Worm (Caenorhabditis elegans) whole organism, young adult: Measurements from ENCODE around the gene B0244.6.

Source experiments
- B0035.1 ChIP-seq: sonication (generic microtip); optimal IDR thresholded peaks from 2 replicates; lab custom pipeline; 2016; ENCODE audit warnings: missing genetic modification characterization, mild to moderate bottlenecking, missing compliant biosample characterization, missing genotype, missing genetic modification reagents
- D2030.7 ChIP-seq: fragments of 200-800 bp; sonication (Bioruptor generic); IDR thresholded peaks from 2 replicates; pipeline ENCODE4 v1.3.6; 2022; ENCODE audit warnings: missing genetic modification reagents, missing genetic modification characterization, missing compliant biosample characterization
- F10E7.11 ChIP-seq: sonication (generic microtip); optimal IDR thresholded peaks from 2 replicates; lab custom pipeline; 2017; ENCODE audit warnings: mild to moderate bottlenecking, missing genetic modification characterization, moderate library complexity, missing compliant biosample characterization
- F22D6.2 ChIP-seq: sonication (generic microtip); optimal IDR thresholded peaks from 2 replicates; lab custom pipeline; 2016; ENCODE audit warnings: mild to moderate bottlenecking, missing genetic modification characterization, missing compliant biosample characterization
- F33H1.4 ChIP-seq: fragments of 200-800 bp; sonication (Bioruptor generic); IDR thresholded peaks from 2 replicates; pipeline ENCODE4 v1.3.6; 2022; ENCODE audit warnings: missing genetic modification reagents, missing genetic modification characterization, missing compliant biosample characterization
- F37B4.10 ChIP-seq: fragments of 200-800 bp; sonication (Bioruptor generic); IDR thresholded peaks from 2 replicates; pipeline ENCODE4 v1.3.6; 2022; ENCODE audit warnings: missing genetic modification characterization, missing compliant biosample characterization
- K12H6.12 ChIP-seq: fragments of 200-800 bp; sonication (Bioruptor generic); optimal IDR thresholded peaks from 2 replicates; lab custom pipeline; 2018; ENCODE audit warnings: mild to moderate bottlenecking, missing genetic modification characterization, missing compliant biosample characterization
- T07F8.4 ChIP-seq: sonication (generic microtip); optimal IDR thresholded peaks from 2 replicates; lab custom pipeline; 2016; ENCODE audit warnings: mild to moderate bottlenecking, missing genetic modification characterization, moderate library complexity, missing compliant biosample characterization
- ZK185.1 ChIP-seq: sonication (generic microtip); optimal IDR thresholded peaks from 2 replicates; lab custom pipeline; 2016; ENCODE audit warnings: mild to moderate bottlenecking, missing genetic modification characterization, missing compliant biosample characterization; ENCODE audit not compliant: poor library complexity, severe bottlenecking
- ama-1 ChIP-seq, 3 experiments: fragments of 150-350 bp in 1 of 3; sonication (generic microtip) in 2 of 3; optimal IDR thresholded peaks; 2 replicates each; lab custom pipeline; 2014 to 2018; ENCODE audit warnings: missing biosample characterization in 2 of 3, missing genetic modification characterization in 2 of 3, missing genetic modification reagents in 2 of 3
- aptf-2 ChIP-seq: fragments of 200-800 bp; sonication (Bioruptor generic); conservative IDR thresholded peaks from 2 replicates; pipeline ENCODE4 v1.3.6; 2022; ENCODE audit warnings: missing genetic modification reagents, missing genetic modification characterization, missing compliant biosample characterization
- aptf-3 ChIP-seq: fragments of 200-800 bp; sonication (Bioruptor generic); IDR thresholded peaks from 2 replicates; pipeline ENCODE4 v1.3.6; 2022; ENCODE audit warnings: missing genetic modification characterization, missing compliant biosample characterization
- atf-7 ChIP-seq: sonication (generic microtip); optimal IDR thresholded peaks from 2 replicates; lab custom pipeline; 2017; ENCODE audit warnings: mild to moderate bottlenecking, missing genetic modification characterization, missing compliant biosample characterization
- attf-5 ChIP-seq: fragments of 200-800 bp; sonication (Bioruptor generic); optimal IDR thresholded peaks from 2 replicates; lab custom pipeline; 2018; ENCODE audit warnings: mild to moderate bottlenecking, missing genetic modification characterization, missing compliant biosample characterization
- bed-2 ChIP-seq: fragments of 200-800 bp; sonication (Bioruptor generic); IDR thresholded peaks from 2 replicates; pipeline ENCODE4 v1.3.6; 2022; ENCODE audit warnings: missing genetic modification reagents, missing genetic modification characterization, missing compliant biosample characterization
- ccch-3 ChIP-seq: fragments of 200-800 bp; sonication (Bioruptor generic); optimal IDR thresholded peaks from 2 replicates; lab custom pipeline; 2018; ENCODE audit warnings: mild to moderate bottlenecking, missing genetic modification characterization, missing compliant biosample characterization
- cebp-1 ChIP-seq, 2 experiments: fragments of 200-800 bp in 1 of 2; sonication (Bioruptor generic) in 1 of 2; sonication (generic microtip) in 1 of 2; IDR thresholded peaks in 1 of 2; optimal IDR thresholded peaks in 1 of 2; 2 replicates each; pipeline versions ENCODE4 v1.3.6 to Lab custom; 2017 to 2022; ENCODE audit warnings: missing compliant biosample characterization in 2 of 2, missing genetic modification characterization in 2 of 2, mild to moderate bottlenecking in 1 of 2, missing genetic modification reagents in 1 of 2, moderate library complexity in 1 of 2
- ceh-40 ChIP-seq: fragments of 200-800 bp; sonication (Bioruptor generic); IDR thresholded peaks from 2 replicates; pipeline ENCODE4 v1.3.6; 2022; ENCODE audit warnings: missing genetic modification characterization, missing compliant biosample characterization
- chd-7 ChIP-seq: sonication (generic microtip); optimal IDR thresholded peaks from 2 replicates; lab custom pipeline; 2016; ENCODE audit warnings: mild to moderate bottlenecking, missing genetic modification characterization, moderate library complexity, missing compliant biosample characterization
- dpl-1 ChIP-seq: fragments of 150-350 bp; optimal IDR thresholded peaks from 2 replicates; lab custom pipeline; 2014; ENCODE audit warnings: missing biosample characterization, missing genetic modification reagents, missing genetic modification characterization
- egl-18 ChIP-seq: fragments of 200-800 bp; sonication (Bioruptor generic); IDR thresholded peaks from 2 replicates; pipeline ENCODE4 v1.3.6; 2022; ENCODE audit warnings: missing genetic modification reagents, missing genetic modification characterization, missing compliant biosample characterization
- egrh-3 ChIP-seq: fragments of 200-800 bp; sonication (Bioruptor generic); IDR thresholded peaks from 2 replicates; pipeline ENCODE4 v1.3.6; 2022; ENCODE audit warnings: missing genetic modification reagents, missing genetic modification characterization, missing compliant biosample characterization
- ets-4 ChIP-seq: fragments of 200-800 bp; sonication (Bioruptor generic); optimal IDR thresholded peaks from 2 replicates; lab custom pipeline; 2018; ENCODE audit warnings: mild to moderate bottlenecking, missing genetic modification characterization, missing compliant biosample characterization
- fkh-3 ChIP-seq: sonication (generic microtip); optimal IDR thresholded peaks from 2 replicates; lab custom pipeline; 2016; ENCODE audit warnings: mild to moderate bottlenecking, missing genetic modification characterization, missing compliant biosample characterization
- him-1 ChIP-seq: sonication (generic microtip); optimal IDR thresholded peaks from 2 replicates; lab custom pipeline; 2016; ENCODE audit warnings: missing genotype, missing genetic modification reagents, missing genetic modification characterization, missing compliant biosample characterization
- hlh-26 ChIP-seq: fragments of 200-800 bp; sonication (Bioruptor generic); conservative IDR thresholded peaks from 2 replicates; pipeline ENCODE4 v1.3.6; 2022; ENCODE audit warnings: missing genetic modification reagents, missing genetic modification characterization, missing compliant biosample characterization
- hmg-1.2 ChIP-seq: fragments of 200-800 bp; sonication (Bioruptor generic); IDR thresholded peaks from 2 replicates; pipeline ENCODE4 v1.3.6; 2022; ENCODE audit warnings: missing genetic modification reagents, missing genetic modification characterization, missing compliant biosample characterization
- lin-40 ChIP-seq: sonication (generic microtip); optimal IDR thresholded peaks from 2 replicates; lab custom pipeline; 2016; ENCODE audit warnings: missing genetic modification characterization, mild to moderate bottlenecking, missing compliant biosample characterization, missing genotype, missing genetic modification reagents
- lir-1 ChIP-seq: fragments of 200-800 bp; sonication (Bioruptor generic); conservative IDR thresholded peaks from 2 replicates; pipeline ENCODE4 v1.3.6; 2022; ENCODE audit warnings: missing genetic modification reagents, missing genetic modification characterization, missing compliant biosample characterization
- madf-6 ChIP-seq: fragments of 200-800 bp; sonication (Bioruptor generic); IDR thresholded peaks from 2 replicates; pipeline ENCODE4 v1.3.6; 2022; ENCODE audit warnings: missing genetic modification reagents, missing genetic modification characterization, missing compliant biosample characterization
- mcd-1 ChIP-seq: fragments of 200-800 bp; sonication (Bioruptor generic); IDR thresholded peaks from 2 replicates; pipeline ENCODE4 v1.3.6; 2022; ENCODE audit warnings: missing genetic modification reagents, missing genetic modification characterization, missing compliant biosample characterization
- nfyb-1 ChIP-seq: fragments of 200-800 bp; sonication (Bioruptor generic); IDR thresholded peaks from 2 replicates; pipeline ENCODE4 v1.3.6; 2022; ENCODE audit warnings: missing genetic modification reagents, missing genetic modification characterization, missing compliant biosample characterization
- nhr-179 ChIP-seq: sonication (generic microtip); optimal IDR thresholded peaks from 2 replicates; lab custom pipeline; 2016; ENCODE audit warnings: mild to moderate bottlenecking, missing genetic modification characterization, missing compliant biosample characterization
- rpc-1 ChIP-seq, 2 experiments: fragments of 150-350 bp in 1 of 2; sonication (generic microtip) in 1 of 2; optimal IDR thresholded peaks; 2 replicates each; lab custom pipeline; 2014 to 2018; ENCODE audit warnings: missing biosample characterization in 1 of 2, missing genetic modification characterization in 1 of 2, missing genetic modification reagents in 1 of 2, missing genotype in 1 of 2
- sdz-38 ChIP-seq: sonication (generic microtip); optimal IDR thresholded peaks from 2 replicates; lab custom pipeline; 2016; ENCODE audit warnings: missing genotype, missing genetic modification characterization, missing compliant biosample characterization
- snpc-3.4 ChIP-seq: sonication (generic microtip); optimal IDR thresholded peaks from 2 replicates; lab custom pipeline; 2017; ENCODE audit warnings: missing genetic modification characterization, mild to moderate bottlenecking, missing compliant biosample characterization, antibody characterized with exemption, moderate library complexity, missing genotype, missing genetic modification reagents
- snpc-4 ChIP-seq, 5 experiments: fragments of 150-350 bp in 1 of 5; sonication (generic microtip) in 4 of 5; optimal IDR thresholded peaks; 2 replicates each; lab custom pipeline; 2014 to 2018; ENCODE audit warnings: missing genetic modification characterization in 5 of 5, missing biosample characterization in 3 of 5, antibody characterized with exemption in 2 of 5, mild to moderate bottlenecking in 2 of 5, missing compliant biosample characterization in 2 of 5, missing genotype in 2 of 5, moderate library complexity in 2 of 5, missing genetic modification reagents in 1 of 5
- tbp1 ChIP-seq: fragments of 200-800 bp; sonication (Bioruptor generic); optimal IDR thresholded peaks from 2 replicates; lab custom pipeline; 2018; ENCODE audit warnings: mild to moderate bottlenecking, missing genetic modification characterization, missing compliant biosample characterization
- tbx-9 ChIP-seq: sonication (generic microtip); optimal IDR thresholded peaks from 2 replicates; lab custom pipeline; 2016; ENCODE audit warnings: borderline replicate concordance, missing genetic modification characterization, inconsistent platforms, missing compliant biosample characterization
- zim-3 ChIP-seq: sonication (generic microtip); optimal IDR thresholded peaks from 2 replicates; lab custom pipeline; 2017; ENCODE audit warnings: mild to moderate bottlenecking, missing genetic modification characterization, moderate library complexity, missing compliant biosample characterization
- ztf-22 ChIP-seq: fragments of 200-800 bp; sonication (Bioruptor generic); optimal IDR thresholded peaks from 2 replicates; lab custom pipeline; 2018; ENCODE audit warnings: mild to moderate bottlenecking, missing genetic modification characterization, moderate library complexity, missing compliant biosample characterization
- ztf-25 ChIP-seq: fragments of 200-800 bp; sonication (Bioruptor generic); IDR thresholded peaks from 2 replicates; pipeline ENCODE4 v1.3.6; 2022; ENCODE audit warnings: missing genetic modification reagents, missing genetic modification characterization, missing compliant biosample characterization

B0244.6 gene

ce11 chrIII:5761886-5762285, 24.1 kb downstream of the B0244.6 start (continued):
- TF ChIP-seq snpc-3.4 = peak; percentile 64
- 0 out of 2 replicates have a peak, but pooled peaks have one; percentile 22 for TF ChIP-seq mcd-1 (GFP tag; lab: Robert Waterston, UW)
- TF ChIP-seq cebp-1 (GFP tag; IDR thresholded peaks at IDR 0.05; lab: Robert Waterston, UW) = no peak
- peak; percentile 31 for TF ChIP-seq cebp-1 (tag; optimal IDR thresholded peaks at IDR 0.05; lab: Kevin White, UChicago)
- TF ChIP-seq tbp1 (GFP tag; lab: Kevin White, UChicago) = peak; percentile 90
- peak; percentile 61 for TF ChIP-seq madf-6 (GFP tag; lab: Robert Waterston, UW)
- TF ChIP-seq rpc-1 (optimal IDR thresholded peaks at IDR 0.05; lab: Kevin White, UChicago) = peak; percentile 77
- TF ChIP-seq rpc-1 (tag; optimal IDR thresholded peaks at IDR 0.05; lab: Kevin White, UChicago) = peak; percentile 87
- 0 out of 2 replicates have a peak, but pooled peaks have one; percentile 14 for TF ChIP-seq aptf-3
- TF ChIP-seq K12H6.12 (tag; lab: Kevin White, UChicago) = no peak
- peak; percentile 72 for TF ChIP-seq hmg-1.2 (GFP tag; lab: Robert Waterston, UW)
- peak; percentile 42 for TF ChIP-seq F33H1.4 (GFP tag; lab: Robert Waterston, UW)
- peak; percentile 9 for TF ChIP-seq attf-5 (GFP tag; lab: Kevin White, UChicago)
- TF ChIP-seq snpc-4 (GFP tag; optimal IDR thresholded peaks at IDR 0.05; lab: Kevin White, UChicago) = peak; percentile 44
- TF ChIP-seq snpc-4 (tag; optimal IDR thresholded peaks at IDR 0.05; lab: Kevin White, UChicago) = peak in 3 of 4 experiments; percentile 43 to 54 (median 52)
- no peak for TF ChIP-seq egl-18 (GFP tag; lab: Robert Waterston, UW)
- TF ChIP-seq ama-1 (optimal IDR thresholded peaks at IDR 0.05; lab: Kevin White, UChicago) = no peak
- TF ChIP-seq ama-1 (GFP tag; optimal IDR thresholded peaks at IDR 0.05; lab: Kevin White, UChicago) = peak in 1 of 2 experiments; percentile 48
- TF ChIP-seq nfyb-1 (GFP tag; lab: Robert Waterston, UW) = peak; percentile 68
- TF ChIP-seq D2030.7 (GFP tag; lab: Robert Waterston, UW) = peak; percentile 71; the same call in 1 of the 2 replicates
- peak; percentile 36; the same call in 1 of the 2 replicates for TF ChIP-seq egrh-3 (GFP tag; lab: Robert Waterston, UW)
- TF ChIP-seq him-1 (tag; lab: Kevin White, UChicago) = peak; percentile 78
- peak; percentile 85; the same call in 1 of the 2 replicates for TF ChIP-seq ztf-25
- no peak for TF ChIP-seq hlh-26 (GFP tag; lab: Robert Waterston, UW)
- no peak for TF ChIP-seq tbx-9
- TF ChIP-seq ZK185.1 = peak; percentile 52
- TF ChIP-seq T07F8.4 = peak; percentile 51
- TF ChIP-seq ceh-40 (GFP tag; lab: Robert Waterston, UW) = 0 out of 2 replicates have a peak, but pooled peaks have one; percentile 50
- TF ChIP-seq chd-7 (tag; lab: Kevin White, UChicago) = peak; percentile 71
- no peak for TF ChIP-seq F37B4.10

ce11 chrIII:5763988-5764387, 26.2 kb downstream of the B0244.6 start:
- peak; percentile 43 for TF ChIP-seq atf-7 (tag; lab: Kevin White, UChicago)
- TF ChIP-seq ama-1 (optimal IDR thresholded peaks at IDR 0.05; lab: Kevin White, UChicago) = no peak
- peak in 1 of 2 experiments; percentile 13 for TF ChIP-seq ama-1 (GFP tag; optimal IDR thresholded peaks at IDR 0.05; lab: Kevin White, UChicago)
- no peak for TF ChIP-seq sdz-38 (tag; lab: Kevin White, UChicago)

- TF ChIP-seq nfyb-1 (GFP tag; lab: Robert Waterston, UW) (peak; percentile 67), F37B4.10 (no peak), F10E7.11 (tag; lab: Kevin White, UChicago) (no peak), fkh-3 (tag; lab: Kevin White, UChicago) (no peak), dpl-1 (GFP tag; lab: Kevin White, UChicago) (no peak), lin-40 (tag; lab: Kevin White, UChicago) (no peak), aptf-2 (GFP tag; lab: Robert Waterston, UW) (no peak), nhr-179 (tag; lab: Kevin White, UChicago) (peak; percentile 20), F22D6.2 (no peak), zim-3 (tag; lab: Kevin White, UChicago) (peak; percentile 26), ccch-3 (no peak), ztf-22 (GFP tag; lab: Kevin White, UChicago) (no peak), snpc-4 (GFP tag; optimal IDR thresholded peaks at IDR 0.05; lab: Kevin White, UChicago) (no peak), snpc-4 (tag; optimal IDR thresholded peaks at IDR 0.05; lab: Kevin White, UChicago) (peak in 2 of 4 experiments; percentile 16 to 37), ets-4 (GFP tag; lab: Kevin White, UChicago) (no peak), lir-1 (GFP tag; lab: Robert Waterston, UW) (no peak), rpc-1 (optimal IDR thresholded peaks at IDR 0.05; lab: Kevin White, UChicago) (peak; percentile 89), rpc-1 (tag; optimal IDR thresholded peaks at IDR 0.05; lab: Kevin White, UChicago) (peak; percentile 88), B0035.1 (tag; lab: Kevin White, UChicago) (no peak), bed-2 (GFP tag; lab: Robert Waterston, UW) (no peak), him-1 (tag; lab: Kevin White, UChicago) (peak; percentile 94), K12H6.12 (tag; lab: Kevin White, UChicago) (no peak)
Measured at ce11 chrIII:5769726-5770235, 32.0 kb downstream of the B0244.6 start, which contains the start of gene cutl-23. Gene cutl-23, plus strand, starts transcription at chrIII:5770185.
